Worm (Caenorhabditis elegans): Measurements from ENCODE around the gene ptp-3.

ptp-3 gene

DNA sequence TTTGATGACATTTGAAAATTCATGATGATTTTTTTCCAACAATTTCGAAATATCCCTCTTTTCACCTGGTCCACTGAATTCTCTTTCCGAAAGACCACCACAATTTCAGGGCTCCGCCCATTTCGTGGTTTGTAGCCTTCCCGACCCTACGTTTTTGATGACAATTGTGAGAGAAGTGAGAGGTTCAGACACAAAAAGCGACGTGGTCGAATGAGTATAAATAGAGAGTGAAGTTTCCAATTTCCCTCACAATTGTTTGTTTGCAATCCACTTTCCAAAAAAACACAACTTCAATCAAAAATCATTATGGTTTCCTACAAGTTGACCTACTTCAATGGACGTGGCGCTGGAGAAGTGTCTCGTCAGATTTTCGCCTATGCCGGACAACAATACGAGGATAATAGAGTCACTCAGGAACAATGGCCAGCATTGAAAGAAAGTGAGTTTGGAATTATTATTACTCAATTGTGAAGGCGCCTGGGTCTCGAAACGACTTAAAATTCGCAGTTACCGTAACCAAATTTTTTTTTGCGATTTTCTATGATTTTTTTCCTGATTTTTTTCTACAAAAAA lies 25.1 kb upstream of the ptp-3 start, which contains the start of gene gst-5 (continued):
- TF ChIP-seq hmg-1.2 (GFP tag; IDR thresholded peaks at IDR 0.05) (peak; percentile 24; the same call in 1 of the 2 replicates), lsl-1 (GFP tag; optimal IDR thresholded peaks at IDR 0.05) (no peak), snpc-1.3 (tag; optimal IDR thresholded peaks at IDR 0.05; ENCODE audit: insufficient read depth) (no peak), nfyb-1 (GFP tag; IDR thresholded peaks at IDR 0.05) (no peak), ztf-25 (GFP tag; IDR thresholded peaks at IDR 0.05) (no peak), F57C9.4 (tag; optimal IDR thresholded peaks at IDR 0.05) (no peak), nhr-80 (tag; optimal IDR thresholded peaks at IDR 0.05) (peak; percentile 9), akir-1 (GFP tag; optimal IDR thresholded peaks at IDR 0.05) (no peak), B0035.1 (tag; optimal IDR thresholded peaks at IDR 0.05) (no peak), K11D2.4 (GFP tag; IDR thresholded peaks at IDR 0.05) (no peak), F55B11.4 (tag; optimal IDR thresholded peaks at IDR 0.05; ENCODE audit: borderline replicate concordance, insufficient read depth) (no peak), ekl-4 (GFP tag; IDR thresholded peaks at IDR 0.05) (no peak), unc-130 (GFP tag; optimal IDR thresholded peaks at IDR 0.05) (no peak), lin-54 (GFP tag; optimal IDR thresholded peaks at IDR 0.05) (no peak), F37B4.10 (GFP tag; IDR thresholded peaks at IDR 0.05) (no peak), pbrm-1 (GFP tag; IDR thresholded peaks at IDR 0.05) (no peak), nhr-27 (tag; optimal IDR thresholded peaks at IDR 0.05) (no peak), Y95B8A.8 (GFP tag; IDR thresholded peaks at IDR 0.05) (no peak), B0261.1 (tag; optimal IDR thresholded peaks at IDR 0.05) (no peak), zfh-2 (GFP tag; conservative IDR thresholded peaks at IDR 0.05) (no peak), chd-7 (tag; optimal IDR thresholded peaks at IDR 0.05) (no peak), nhr-120 (GFP tag; IDR thresholded peaks at IDR 0.05) (no peak), snpc-3.4 (tag; optimal IDR thresholded peaks at IDR 0.05) (no peak), madf-10 (tag; optimal IDR thresholded peaks at IDR 0.05) (no peak), tbp1 (GFP tag; optimal IDR thresholded peaks at IDR 0.05) (peak; percentile 2), lin-35 (GFP tag; optimal IDR thresholded peaks at IDR 0.05) (no peak), F39B2.1 (GFP tag; IDR thresholded peaks at IDR 0.05) (no peak), F23B12.7 (tag; optimal IDR thresholded peaks at IDR 0.05; ENCODE audit: insufficient read depth) (no peak), pha-4 (tag; optimal IDR thresholded peaks at IDR 0.05) (no peak), Y53F4B.3 (GFP tag; IDR thresholded peaks at IDR 0.05) (no peak), ama-1 (optimal IDR thresholded peaks at IDR 0.05) (no peak), ama-1 (GFP tag; optimal IDR thresholded peaks at IDR 0.05) (no peak)

DNA sequence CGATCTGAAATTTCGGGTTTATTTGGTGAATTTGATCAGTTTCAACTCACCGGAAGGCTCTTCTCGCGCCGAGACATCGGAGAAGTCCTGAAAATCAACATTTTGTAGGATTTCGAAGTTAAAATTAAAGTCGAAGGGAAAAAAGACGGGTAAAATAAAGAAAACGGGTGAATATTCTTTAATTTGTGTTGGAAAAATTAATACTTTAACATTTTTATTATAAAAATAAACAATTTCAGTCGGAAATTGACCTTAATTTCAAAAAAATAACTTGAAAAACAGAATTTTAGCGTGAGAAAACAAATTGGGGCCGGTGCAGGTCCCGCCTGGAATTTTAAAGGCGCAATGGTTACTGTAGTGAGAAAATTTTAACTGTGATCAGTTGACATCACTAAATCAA lies 22.3 kb upstream of the ptp-3 start, which contains the start of gene nos-1:
nos-1 (minus strand) TSS at position 101 of the 400 bp plus-strand sequence.
- TF ChIP-seq dpff-1 (tag; optimal IDR thresholded peaks at IDR 0.05) (no peak), F33H1.4 (GFP tag; IDR thresholded peaks at IDR 0.05) (0 out of 2 replicates have a peak, but pooled peaks have one; percentile 24), nhr-120 (GFP tag; IDR thresholded peaks at IDR 0.05) (no peak), attf-5 (GFP tag; optimal IDR thresholded peaks at IDR 0.05) (no peak), lsl-1 (GFP tag; optimal IDR thresholded peaks at IDR 0.05) (peak; percentile 66), ets-4 (GFP tag; optimal IDR thresholded peaks at IDR 0.05) (no peak), attf-6 (GFP tag; IDR thresholded peaks at IDR 0.05) (no peak)

DNA sequence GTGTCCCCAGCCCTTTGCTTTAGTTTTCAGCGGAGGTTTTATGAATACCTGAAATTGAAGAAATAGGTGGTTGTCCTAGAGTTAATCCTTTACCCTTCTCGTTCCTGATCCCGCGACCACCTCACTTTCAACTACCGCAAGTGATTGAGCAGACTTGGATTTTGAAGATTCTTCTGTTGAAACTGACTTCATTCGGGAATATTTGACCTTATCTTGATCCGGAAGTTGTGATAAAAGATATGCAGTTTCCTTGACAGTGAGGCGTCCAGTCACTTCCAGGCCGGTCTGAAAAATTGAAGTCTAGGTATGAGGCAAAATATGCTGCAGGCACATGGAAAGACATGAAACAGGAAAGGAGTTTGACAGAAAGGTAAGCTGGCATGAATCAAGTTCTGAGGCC lies 20.2 kb upstream of the ptp-3 start:
- TF ChIP-seq lag-1 (GFP tag; IDR thresholded peaks at IDR 0.05) (no peak), repo-1 (tag; optimal IDR thresholded peaks at IDR 0.05) (no peak), ceh-91 (GFP tag; IDR thresholded peaks at IDR 0.05) (no peak), nhr-90 (tag; optimal IDR thresholded peaks at IDR 0.05) (no peak), F33H1.4 (GFP tag; IDR thresholded peaks at IDR 0.05) (no peak)
